Fruit fly (Drosophila melanogaster): ENCODE measurements around the gene Pop4.

Pop4 gene

dm6 chr3L:7978550-7978776 is at the start of gene Pop4:
TSS of gene Pop4 (minus strand) at chr3L:7978650.
- TF ChIP-seq CG8478 (optimal IDR thresholded peaks at IDR 0.05) (no peak), CTCF (optimal IDR thresholded peaks at IDR 0.05) (no peak)

DNA sequence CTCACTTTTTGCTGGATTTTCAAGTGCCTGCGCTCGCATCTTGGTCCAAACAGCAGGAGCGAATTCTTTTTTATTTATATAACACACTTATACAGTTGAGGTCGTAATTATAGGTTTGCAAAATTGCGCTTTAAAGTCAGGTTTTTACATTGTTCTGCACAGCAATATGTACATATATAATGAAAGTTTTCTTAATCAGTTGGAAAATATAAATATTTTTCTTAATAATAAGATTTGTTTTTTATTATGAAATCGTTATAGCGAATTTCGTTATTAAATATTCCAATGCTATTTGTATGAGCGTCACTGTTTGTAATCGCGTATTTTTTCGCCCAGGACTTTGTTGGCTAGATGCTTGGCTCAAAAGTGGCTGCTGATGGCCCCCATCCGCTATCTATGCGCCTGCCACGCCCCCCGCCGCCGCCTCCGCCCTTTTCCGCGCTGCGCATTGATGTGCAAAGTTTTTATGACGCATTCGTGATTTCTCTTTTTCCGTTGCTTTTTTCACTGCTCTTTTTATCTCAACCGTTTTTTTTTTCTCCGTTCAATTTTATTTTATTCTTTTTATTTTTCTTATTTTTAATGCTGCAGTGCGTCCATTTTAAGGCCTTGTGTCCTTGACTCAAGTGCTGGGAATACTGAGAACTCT is 49.3 kb upstream of the Pop4 start:
- TF ChIP-seq CTCF (optimal IDR thresholded peaks at IDR 0.05) (no peak), CG8478 (optimal IDR thresholded peaks at IDR 0.05) (no peak)

DNA sequence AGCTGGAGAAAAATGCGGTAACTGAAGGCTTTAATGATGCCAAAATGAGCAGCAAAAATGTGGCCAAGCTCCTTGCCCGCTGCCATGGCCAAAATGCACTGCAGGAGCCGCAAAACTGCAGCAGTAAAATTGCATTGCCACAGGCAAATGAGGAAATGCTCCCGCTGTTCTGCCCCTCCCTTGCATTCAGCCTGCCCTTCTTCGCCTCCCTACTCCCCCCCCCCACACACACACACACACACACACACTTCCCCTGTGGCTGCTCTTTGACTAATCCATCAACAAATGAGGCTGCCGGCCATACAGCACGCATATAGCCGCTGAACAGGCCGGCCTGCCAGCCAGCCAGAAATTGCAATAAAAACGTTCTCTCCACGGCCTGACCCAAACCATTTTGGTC is 48.8 kb upstream of the Pop4 start:
- no peak for TF ChIP-seq CG8478 (optimal IDR thresholded peaks at IDR 0.05)
- TF ChIP-seq CTCF (optimal IDR thresholded peaks at IDR 0.05): no peak

dm6 chr3L:8024278-8025140 is 46.1 kb upstream of the Pop4 start:
- TF ChIP-seq CG8478 (optimal IDR thresholded peaks at IDR 0.05) (no peak), CTCF (optimal IDR thresholded peaks at IDR 0.05) (no peak)

- TF ChIP-seq CTCF (optimal IDR thresholded peaks at IDR 0.05) (no peak), CG8478 (optimal IDR thresholded peaks at IDR 0.05) (no peak)
Observed at dm6 chr3L:8018665-8019070, 40.2 kb upstream of the Pop4 start.

dm6 chr3L:8013865-8014216 is 35.4 kb upstream of the Pop4 start:
- TF ChIP-seq CG8478 (optimal IDR thresholded peaks at IDR 0.05) (no peak), CTCF (optimal IDR thresholded peaks at IDR 0.05) (no peak)

dm6 chr3L:8013001-8013864 is 34.8 kb upstream of the Pop4 start:
- TF ChIP-seq CTCF (optimal IDR thresholded peaks at IDR 0.05) (no peak), CG8478 (optimal IDR thresholded peaks at IDR 0.05) (no peak)

DNA sequence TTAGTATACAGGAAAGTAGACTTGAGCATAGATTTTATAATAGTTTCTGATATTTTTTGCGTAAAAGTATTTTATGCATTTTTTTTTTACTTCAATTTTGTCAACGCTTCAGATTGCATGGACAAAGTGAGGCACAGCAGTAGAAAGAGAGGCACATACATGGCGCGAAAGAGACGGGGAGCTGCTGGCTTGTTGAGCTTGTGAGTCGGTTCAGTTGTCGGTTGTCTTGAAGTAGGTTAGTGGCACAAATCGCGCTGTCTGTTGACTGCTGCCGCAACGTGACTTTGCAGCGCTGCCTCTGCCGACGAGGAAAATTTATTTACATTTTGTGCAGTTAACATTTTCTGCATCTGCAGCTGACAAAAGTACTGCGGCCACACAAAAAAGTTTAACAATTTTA is 27.3 kb upstream of the Pop4 start:
- TF ChIP-seq CG8478 (optimal IDR thresholded peaks at IDR 0.05) (no peak), CTCF (optimal IDR thresholded peaks at IDR 0.05) (no peak)

dm6 chr3L:8001057-8001597 is 22.7 kb upstream of the Pop4 start:
- TF ChIP-seq CG8478 (optimal IDR thresholded peaks at IDR 0.05): no peak

dm6 chr3L:7999933-8000332 is 21.5 kb upstream of the Pop4 start:
- TF ChIP-seq CG8478 (optimal IDR thresholded peaks at IDR 0.05) (no peak), CTCF (optimal IDR thresholded peaks at IDR 0.05) (no peak)

- no peak for TF ChIP-seq CG8478 (optimal IDR thresholded peaks at IDR 0.05)
- no peak for TF ChIP-seq CTCF (optimal IDR thresholded peaks at IDR 0.05)
Observed at dm6 chr3L:7996364-7996763, 17.9 kb upstream of the Pop4 start.

- TF ChIP-seq CTCF (optimal IDR thresholded peaks at IDR 0.05): no peak
- TF ChIP-seq CG8478 (optimal IDR thresholded peaks at IDR 0.05): no peak
Observed at dm6 chr3L:7993570-7994319, 15.3 kb upstream of the Pop4 start.

- TF ChIP-seq CG8478 (optimal IDR thresholded peaks at IDR 0.05) (no peak), CTCF (optimal IDR thresholded peaks at IDR 0.05) (no peak)
Observed at dm6 chr3L:7992854-7993253, 14.4 kb upstream of the Pop4 start.

DNA sequence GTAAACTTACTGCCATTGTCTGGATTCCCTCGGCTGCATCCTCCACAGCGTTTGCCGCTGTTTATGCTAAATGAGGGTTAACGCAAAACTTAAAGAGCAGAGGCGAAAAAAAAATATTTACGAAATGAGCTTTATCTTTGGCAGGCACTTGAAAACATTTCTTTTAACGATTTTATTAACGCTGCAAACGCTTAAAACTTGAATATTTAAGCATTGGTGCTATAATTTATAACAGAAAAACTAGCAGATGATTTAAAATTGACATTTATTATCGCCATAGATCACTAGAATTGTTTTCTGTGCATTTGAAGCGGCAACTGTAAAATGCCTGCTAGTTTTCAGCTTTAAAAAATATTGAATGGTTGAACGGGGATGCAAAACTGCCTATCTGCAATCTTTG is 11.8 kb upstream of the Pop4 start:
- TF ChIP-seq CTCF (optimal IDR thresholded peaks at IDR 0.05) (no peak), CG8478 (optimal IDR thresholded peaks at IDR 0.05) (no peak)
